Worm (Caenorhabditis elegans): ENCODE measurements around the gene T25F10.3.

The T25F10.3 gene

DNA sequence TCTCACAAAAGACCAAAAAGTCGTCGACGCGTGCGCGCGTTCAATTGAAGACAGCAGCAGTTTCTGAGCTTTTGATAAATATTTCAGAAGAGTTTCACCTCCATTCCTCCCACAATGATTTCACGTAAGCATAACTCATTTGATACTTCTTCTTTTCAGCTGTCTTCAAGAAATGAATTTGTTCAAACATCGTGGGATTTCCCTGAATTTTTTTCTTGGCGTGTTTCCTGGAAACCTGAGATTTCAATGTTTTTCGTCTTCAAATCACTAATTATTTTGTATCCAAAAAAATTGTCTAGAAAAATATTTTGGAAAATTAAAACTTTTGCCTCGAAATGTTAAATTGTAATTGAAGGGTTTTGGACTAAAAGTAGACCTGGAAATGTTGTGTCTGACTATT lies 33.6 kb downstream of the T25F10.3 start:
- TF ChIP-seq F23B12.7 (tag; optimal IDR thresholded peaks at IDR 0.05; ENCODE audit: insufficient read depth) (no peak), tbx-9 (tag; optimal IDR thresholded peaks at IDR 0.05; ENCODE audit: borderline replicate concordance) (no peak), cebp-2 (GFP tag; IDR thresholded peaks at IDR 0.05) (no peak), Y95B8A.8 (GFP tag; IDR thresholded peaks at IDR 0.05) (no peak), ceh-27 (GFP tag; optimal IDR thresholded peaks at IDR 0.05) (no peak), cebp-1 (GFP tag; IDR thresholded peaks at IDR 0.05) (no peak), cebp-1 (tag; optimal IDR thresholded peaks at IDR 0.05) (no peak), attf-6 (GFP tag; IDR thresholded peaks at IDR 0.05) (no peak), snpc-3.4 (tag; optimal IDR thresholded peaks at IDR 0.05) (no peak), gei-17 (GFP tag; optimal IDR thresholded peaks at IDR 0.05) (no peak), pbrm-1 (GFP tag; IDR thresholded peaks at IDR 0.05) (no peak), snpc-4 (GFP tag; optimal IDR thresholded peaks at IDR 0.05) (no peak), snpc-4 (tag; optimal IDR thresholded peaks at IDR 0.05) (no peak), B0336.3 (GFP tag; IDR thresholded peaks at IDR 0.05) (no peak), F49E8.2 (tag; optimal IDR thresholded peaks at IDR 0.05; ENCODE audit: insufficient read depth) (no peak), ztf-18 (tag; optimal IDR thresholded peaks at IDR 0.05) (no peak), snpc-1.3 (tag; optimal IDR thresholded peaks at IDR 0.05; ENCODE audit: insufficient read depth) (no peak), F52B5.7 (tag; optimal IDR thresholded peaks at IDR 0.05) (no peak), ceh-91 (GFP tag; IDR thresholded peaks at IDR 0.05) (no peak), D2030.7 (GFP tag; IDR thresholded peaks at IDR 0.05) (no peak)

DNA sequence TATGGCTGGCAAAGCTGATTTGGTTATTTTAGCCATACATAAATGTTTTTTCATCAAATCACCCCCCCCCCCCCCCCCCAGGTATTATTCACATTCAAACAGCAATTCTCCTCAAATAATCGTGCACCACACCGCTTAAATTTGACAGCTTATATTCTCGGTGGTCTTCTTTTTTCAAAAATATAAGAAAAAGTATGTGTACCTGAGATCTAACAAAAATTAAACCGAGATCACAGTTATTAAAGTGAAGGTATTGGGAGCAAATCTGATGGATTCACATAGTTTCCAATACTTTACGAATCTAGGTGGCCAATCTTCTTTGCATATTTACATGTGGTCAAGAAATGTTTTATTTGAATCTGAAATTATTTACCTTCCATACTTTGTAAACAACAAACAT lies 35.3 kb downstream of the T25F10.3 start, which contains the start of gene ZC404.15:
TSS of gene ZC404.15 (plus strand) at position 301 of the 400 bp plus-strand sequence.
- TF ChIP-seq F52B5.7 (tag; optimal IDR thresholded peaks at IDR 0.05) (no peak), bed-1 (GFP tag; IDR thresholded peaks at IDR 0.05) (no peak), lsy-27 (tag; optimal IDR thresholded peaks at IDR 0.05; ENCODE audit: borderline replicate concordance, insufficient read depth) (no peak), B0261.1 (tag; optimal IDR thresholded peaks at IDR 0.05) (no peak), mxl-1 (tag; optimal IDR thresholded peaks at IDR 0.05) (no peak), F39B2.1 (GFP tag; IDR thresholded peaks at IDR 0.05) (no peak), nfya-2 (GFP tag; IDR thresholded peaks at IDR 0.05) (no peak), attf-3 (GFP tag; conservative IDR thresholded peaks at IDR 0.05) (no peak), Y95B8A.8 (GFP tag; IDR thresholded peaks at IDR 0.05) (no peak), dpl-1 (GFP tag; optimal IDR thresholded peaks at IDR 0.05) (no peak), bed-2 (GFP tag; IDR thresholded peaks at IDR 0.05) (no peak), T26A5.8 (tag; optimal IDR thresholded peaks at IDR 0.05) (no peak), C17E4.6 (GFP tag; IDR thresholded peaks at IDR 0.05) (no peak), pha-4 (tag; optimal IDR thresholded peaks at IDR 0.05) (no peak)

DNA sequence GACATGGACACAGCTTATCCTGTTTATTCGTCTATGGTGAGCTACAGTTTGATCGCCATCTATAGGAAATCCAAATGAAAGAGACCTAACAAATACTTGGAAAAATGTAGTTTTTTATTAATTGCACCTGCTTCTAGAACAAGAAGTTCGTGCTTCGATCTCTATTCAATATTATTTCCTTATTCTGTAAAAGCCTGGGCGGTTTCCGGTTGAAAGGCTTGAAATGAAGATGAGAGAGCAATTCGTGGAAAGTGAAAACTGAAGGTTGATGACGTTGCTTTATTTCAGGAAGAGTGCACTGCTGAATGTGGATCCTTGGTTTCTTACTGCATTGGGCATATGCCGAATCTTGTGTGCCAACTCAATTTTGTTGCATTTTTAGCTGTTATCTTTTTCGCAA lies 35.8 kb downstream of the T25F10.3 start:
- 0 out of 2 replicates have a peak, but pooled peaks have one; percentile 26 for TF ChIP-seq cebp-2 (GFP tag; IDR thresholded peaks at IDR 0.05)
- no peak for TF ChIP-seq F55B11.4 (tag; optimal IDR thresholded peaks at IDR 0.05; ENCODE audit: borderline replicate concordance, insufficient read depth)

DNA sequence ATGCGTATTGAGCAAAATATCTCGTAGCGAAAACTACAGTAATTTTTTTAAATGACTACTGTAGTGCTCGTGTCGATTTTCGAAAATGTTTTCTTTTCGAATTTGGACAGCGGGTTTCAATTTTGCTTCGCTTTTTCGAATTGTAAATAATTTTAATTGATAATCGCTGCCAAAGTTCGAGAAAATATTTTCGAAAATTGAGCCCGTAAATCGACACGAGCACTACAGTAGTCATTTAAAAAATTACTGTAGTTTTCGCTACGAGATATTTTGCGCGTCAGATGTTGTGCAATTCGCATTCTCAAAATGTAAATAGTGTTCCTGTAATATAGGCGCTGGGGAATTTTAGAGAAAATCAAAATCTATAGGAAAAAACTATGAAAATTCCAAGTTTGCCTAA lies 37.4 kb downstream of the T25F10.3 start:
- TF ChIP-seq lsl-1 (GFP tag; optimal IDR thresholded peaks at IDR 0.05) (peak; percentile 81), F33H1.4 (GFP tag; IDR thresholded peaks at IDR 0.05) (peak; percentile 60), ceh-27 (GFP tag; optimal IDR thresholded peaks at IDR 0.05) (no peak), ceh-91 (GFP tag; IDR thresholded peaks at IDR 0.05) (peak; percentile 50; the same call in 1 of the 2 replicates)

Data from whole organism, young adult.